Fruit fly (Drosophila melanogaster) whole organism, embryonic: ENCODE measurements around the gene CG7342.
A peak's percentile ranks its signal among the peaks of the same experiment; 100 is the strongest.

Experiments
- Antp ChIP-seq: fragments of 200-800 bp; sonication (Bioruptor generic); optimal IDR thresholded peaks from 3 replicates; lab custom pipeline; 2016; ENCODE audit warnings: missing biosample characterization, missing genetic modification characterization
- Bdp1 ChIP-seq: fragments of 200-800 bp; sonication (Bioruptor generic); optimal IDR thresholded peaks from 3 replicates; lab custom pipeline; 2016; ENCODE audit warnings: missing biosample characterization, missing genetic modification characterization
- CG10209 ChIP-seq: fragments of 200-800 bp; sonication (Bioruptor generic); optimal IDR thresholded peaks from 3 replicates; lab custom pipeline; 2017; ENCODE audit warnings: missing biosample characterization, mild to moderate bottlenecking, missing genetic modification characterization, missing genetic modification reagents
- CG11560 ChIP-seq: fragments of 200-800 bp; sonication (Bioruptor generic); IDR thresholded peaks from 3 replicates; pipeline ENCODE4 v1.3.6; 2022; ENCODE audit warnings: missing biosample characterization, missing genetic modification characterization
- CG11723 ChIP-seq: fragments of 200-800 bp; sonication (Bioruptor generic); optimal IDR thresholded peaks from 2 replicates; lab custom pipeline; 2017; ENCODE audit warnings: missing biosample characterization, mild to moderate bottlenecking, missing genetic modification characterization
- CG12219 ChIP-seq: fragments of 200-800 bp; sonication (Bioruptor generic); optimal IDR thresholded peaks from 3 replicates; lab custom pipeline; 2018; ENCODE audit warnings: missing biosample characterization, mild to moderate bottlenecking, missing genetic modification characterization
- CG14965 ChIP-seq: fragments of 200-800 bp; sonication (Bioruptor generic); optimal IDR thresholded peaks from 2 replicates; lab custom pipeline; 2016; ENCODE audit warnings: missing biosample characterization, missing genetic modification characterization, borderline replicate concordance
- CG15601 ChIP-seq: fragments of 200-800 bp; sonication (Bioruptor generic); optimal IDR thresholded peaks from 3 replicates; lab custom pipeline; 2019; ENCODE audit warnings: missing biosample characterization, mild to moderate bottlenecking, missing genetic modification characterization, moderate library complexity
- CG16863 ChIP-seq: fragments of 200-800 bp; sonication (Bioruptor generic); optimal IDR thresholded peaks from 3 replicates; lab custom pipeline; 2016; ENCODE audit warnings: missing biosample characterization, missing genetic modification characterization
- CG2712 ChIP-seq: fragments of 200-800 bp; optimal IDR thresholded peaks from 3 replicates; lab custom pipeline; 2019; ENCODE audit warnings: missing biosample characterization, mild to moderate bottlenecking, missing genetic modification characterization, moderate library complexity
- CG30431 ChIP-seq: fragments of 200-800 bp; sonication (Bioruptor generic); optimal IDR thresholded peaks from 2 replicates; lab custom pipeline; 2017; ENCODE audit warnings: missing biosample characterization, missing genetic modification characterization
- CG3281 ChIP-seq: fragments of 200-800 bp; sonication (Bioruptor generic); optimal IDR thresholded peaks from 3 replicates; lab custom pipeline; 2017; ENCODE audit warnings: missing biosample characterization, mild to moderate bottlenecking, missing genetic modification characterization
- CG3726 ChIP-seq: fragments of 200-800 bp; sonication (Bioruptor generic); IDR thresholded peaks from 3 replicates; pipeline ENCODE4, ENCODE4 v1.3.6; 2022; ENCODE audit warnings: missing biosample characterization, missing genetic modification characterization
- CG43689 ChIP-seq: fragments of 200-800 bp; sonication (Bioruptor generic); IDR thresholded peaks from 2 replicates; pipeline ENCODE4 v1.3.6; 2022; ENCODE audit warnings: missing biosample characterization, missing genetic modification characterization
- CG5180 ChIP-seq: fragments of 200-800 bp; sonication (Bioruptor generic); optimal IDR thresholded peaks from 3 replicates; lab custom pipeline; 2017; ENCODE audit warnings: missing biosample characterization, missing genetic modification characterization, mild to moderate bottlenecking, moderate library complexity, missing genetic modification reagents
- CG5953 ChIP-seq: fragments of 200-800 bp; sonication (Bioruptor generic); IDR thresholded peaks from 2 replicates; pipeline ENCODE4 v1.3.6; 2022; ENCODE audit warnings: missing biosample characterization, missing genetic modification characterization
- CG6683 ChIP-seq: fragments of 200-800 bp; sonication (Bioruptor generic); optimal IDR thresholded peaks from 2 replicates; lab custom pipeline; 2017; ENCODE audit warnings: missing biosample characterization, mild to moderate bottlenecking, missing genetic modification characterization, missing genetic modification reagents
- CG6765 ChIP-seq: fragments of 200-800 bp; sonication (Bioruptor generic); optimal IDR thresholded peaks from 3 replicates; lab custom pipeline; 2017; ENCODE audit warnings: missing biosample characterization, mild to moderate bottlenecking, missing genetic modification characterization
- CG7745 ChIP-seq: fragments of 200-800 bp; sonication (Bioruptor generic); optimal IDR thresholded peaks from 2 replicates; lab custom pipeline; 2018; ENCODE audit warnings: missing biosample characterization, mild to moderate bottlenecking, missing genetic modification characterization, moderate library complexity
- CG9932 ChIP-seq: fragments of 200-800 bp; sonication (Bioruptor generic); IDR thresholded peaks from 2 replicates; pipeline ENCODE4 v1.3.6; 2022; ENCODE audit warnings: missing biosample characterization, missing genetic modification characterization
- Dbx ChIP-seq: fragments of 200-800 bp; sonication (Bioruptor generic); IDR thresholded peaks from 3 replicates; pipeline ENCODE4 v1.3.6; 2022; ENCODE audit warnings: missing biosample characterization, missing genetic modification characterization
- Doc3 ChIP-seq: fragments of 200-800 bp; sonication (Bioruptor generic); IDR thresholded peaks from 3 replicates; pipeline ENCODE4 v1.3.6; 2022; ENCODE audit warnings: missing biosample characterization, missing genetic modification characterization; ENCODE audit not compliant: partially characterized antibody
- E2f2 ChIP-seq: fragments of 200-800 bp; sonication (Bioruptor generic); IDR thresholded peaks from 2 replicates; pipeline ENCODE4 v1.3.6; 2022; ENCODE audit warnings: missing biosample characterization, missing genetic modification characterization
- ERR ChIP-seq: fragments of 200-800 bp; sonication (Bioruptor generic); optimal IDR thresholded peaks from 2 replicates; lab custom pipeline; 2016; ENCODE audit warnings: missing biosample characterization, missing genetic modification characterization
- Fer2 ChIP-seq: fragments of 200-800 bp; sonication (Bioruptor generic); optimal IDR thresholded peaks from 2 replicates; lab custom pipeline; 2018; ENCODE audit warnings: missing biosample characterization, mild to moderate bottlenecking, missing genetic modification characterization, moderate library complexity
- HmgZ ChIP-seq: fragments of 200-800 bp; sonication (Bioruptor generic); optimal IDR thresholded peaks from 2 replicates; lab custom pipeline; 2018; ENCODE audit warnings: missing biosample characterization, mild to moderate bottlenecking, missing genetic modification characterization
- Hr51 ChIP-seq, 2 experiments: fragments of 200-800 bp; sonication (Bioruptor generic); optimal IDR thresholded peaks; 2 replicates in 1 of 2; 3 replicates in 1 of 2; lab custom pipeline; 2016 to 2018; ENCODE audit warnings: missing biosample characterization in 2 of 2, missing genetic modification characterization in 2 of 2, mild to moderate bottlenecking in 1 of 2, moderate library complexity in 1 of 2
- Lhr ChIP-seq: fragments of 200-800 bp; sonication (Bioruptor generic); optimal IDR thresholded peaks from 3 replicates; lab custom pipeline; 2017; ENCODE audit warnings: mild to moderate bottlenecking, missing biosample characterization, missing genetic modification reagents, missing genetic modification characterization
- Mrtf ChIP-seq: fragments of 200-800 bp; sonication (Bioruptor generic); IDR thresholded peaks from 3 replicates; pipeline ENCODE4 v1.3.6; 2022; ENCODE audit warnings: missing biosample characterization, missing genetic modification characterization
- Optix ChIP-seq: fragments of 200-800 bp; sonication (Bioruptor generic); IDR thresholded peaks from 3 replicates; pipeline ENCODE4 v1.3.6; 2022; ENCODE audit warnings: missing biosample characterization, missing genetic modification characterization
- Pdp1 ChIP-seq, 2 experiments: fragments of 200-800 bp; sonication (Bioruptor generic); optimal IDR thresholded peaks; 3 replicates each; lab custom pipeline; 2016; ENCODE audit warnings: missing biosample characterization in 2 of 2, missing genetic modification characterization in 2 of 2, mild to moderate bottlenecking in 1 of 2, moderate library complexity in 1 of 2
- Rx ChIP-seq: fragments of 200-800 bp; sonication (Bioruptor generic); IDR thresholded peaks from 2 replicates; pipeline ENCODE4 v1.3.6; 2022; ENCODE audit warnings: missing biosample characterization, missing genetic modification characterization
- Trl ChIP-seq, 3 experiments: fragments of >200 bp in 2 of 3; fragments of 200-800 bp in 1 of 3; sonication (Bioruptor generic) in 1 of 3; optimal IDR thresholded peaks; 2 replicates in 1 of 3; 3 replicates in 2 of 3; lab custom pipeline; 2016 to 2017; ENCODE audit warnings: missing biosample characterization in 1 of 3, missing genetic modification characterization in 1 of 3
- dati ChIP-seq: fragments of 200-800 bp; sonication (Bioruptor generic); IDR thresholded peaks from 2 replicates; pipeline ENCODE4 v1.3.6; 2022; ENCODE audit warnings: missing biosample characterization, missing genetic modification characterization
- dm ChIP-seq: fragments of 200-800 bp; sonication (Bioruptor generic); optimal IDR thresholded peaks from 3 replicates; lab custom pipeline; 2016; ENCODE audit warnings: missing biosample characterization, missing genetic modification characterization
- fd102C ChIP-seq: fragments of 200-800 bp; sonication (Bioruptor generic); optimal IDR thresholded peaks from 2 replicates; lab custom pipeline; 2018; ENCODE audit warnings: missing biosample characterization, mild to moderate bottlenecking, missing genetic modification characterization, moderate library complexity
- gfzf ChIP-seq: fragments of 200-800 bp; sonication (Bioruptor generic); optimal IDR thresholded peaks from 2 replicates; lab custom pipeline; 2016; ENCODE audit warnings: missing biosample characterization, mild to moderate bottlenecking, missing genetic modification characterization, moderate library complexity
- jing ChIP-seq: fragments of 200-800 bp; sonication (Bioruptor generic); optimal IDR thresholded peaks from 2 replicates; lab custom pipeline; 2018; ENCODE audit warnings: missing biosample characterization, mild to moderate bottlenecking, missing genetic modification characterization
- kay ChIP-seq: fragments of 200-800 bp; sonication (Bioruptor generic); optimal IDR thresholded peaks from 2 replicates; lab custom pipeline; 2016; ENCODE audit warnings: missing biosample characterization, missing genetic modification characterization
- phol ChIP-seq: fragments of 200-800 bp; sonication (Bioruptor generic); optimal IDR thresholded peaks from 3 replicates; lab custom pipeline; 2018; ENCODE audit warnings: missing biosample characterization, mild to moderate bottlenecking, missing genetic modification characterization, moderate library complexity
- pros ChIP-seq: fragments of 200-800 bp; sonication (Bioruptor generic); optimal IDR thresholded peaks from 3 replicates; lab custom pipeline; 2019; ENCODE audit warnings: missing biosample characterization, mild to moderate bottlenecking, missing genetic modification characterization, moderate library complexity
- sd ChIP-seq: fragments of 200-800 bp; sonication (Bioruptor generic); optimal IDR thresholded peaks from 3 replicates; lab custom pipeline; 2018; ENCODE audit warnings: missing biosample characterization, mild to moderate bottlenecking, missing genetic modification characterization, moderate library complexity
- sens-2 ChIP-seq: fragments of 200-800 bp; sonication (Bioruptor generic); IDR thresholded peaks from 2 replicates; pipeline ENCODE4 v1.3.6; 2022; ENCODE audit warnings: missing biosample characterization, missing genetic modification characterization
- sna ChIP-seq: fragments of 200-800 bp; sonication (Bioruptor generic); IDR thresholded peaks from 2 replicates; pipeline ENCODE4 v1.3.6; 2022; ENCODE audit warnings: missing biosample characterization, missing genetic modification characterization; ENCODE audit not compliant: partially characterized antibody
- sqz ChIP-seq: fragments of 200-800 bp; sonication (Bioruptor generic); optimal IDR thresholded peaks from 3 replicates; lab custom pipeline; 2018; ENCODE audit warnings: missing biosample characterization, mild to moderate bottlenecking, missing genetic modification characterization
- stc ChIP-seq: fragments of 200-800 bp; sonication (Bioruptor generic); IDR thresholded peaks from 2 replicates; pipeline ENCODE4 v1.3.6; 2022; ENCODE audit warnings: missing biosample characterization, missing genetic modification characterization
- toy ChIP-seq: fragments of 200-800 bp; sonication (Bioruptor generic); IDR thresholded peaks from 2 replicates; pipeline ENCODE4 v1.3.6; 2022; ENCODE audit warnings: missing biosample characterization, missing genetic modification characterization
- twi ChIP-seq: fragments of 200-800 bp; optimal IDR thresholded peaks from 2 replicates; lab custom pipeline; 2019; ENCODE audit warnings: missing biosample characterization, mild to moderate bottlenecking, missing genetic modification characterization, moderate library complexity
- yki ChIP-seq: fragments of >200 bp; optimal IDR thresholded peaks from 3 replicates; lab custom pipeline; 2018

Gene CG7342

DNA sequence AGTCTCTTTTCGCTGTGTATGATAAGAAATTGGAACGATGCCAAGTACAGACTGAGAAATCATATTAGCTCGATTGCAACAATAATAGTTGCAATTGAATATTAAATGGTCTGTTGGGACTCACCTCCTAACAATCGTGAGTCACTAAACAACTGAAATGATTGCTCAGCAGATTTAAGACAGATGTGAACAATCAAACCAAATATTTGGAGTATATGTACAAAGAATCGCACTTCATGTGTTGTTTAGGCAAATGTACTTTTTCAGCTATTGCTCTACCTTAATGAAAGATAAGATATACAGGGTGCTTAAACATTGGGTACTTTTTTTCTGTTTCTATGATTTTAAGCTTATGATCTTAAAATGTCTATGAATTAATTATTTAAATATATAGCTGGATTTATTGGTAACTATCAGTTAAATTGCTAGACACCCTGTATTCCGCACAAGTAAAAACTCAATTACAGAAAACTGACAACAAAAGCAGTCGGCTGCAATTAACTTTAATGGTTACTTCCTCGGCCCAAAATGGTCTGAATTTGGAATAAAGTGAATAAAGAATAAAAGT, 38.4 kb downstream of the CG7342 start (continued):
- TF ChIP-seq CG14965 (GFP tag; lab: Kevin White, UChicago), result no peak
- peak; percentile 82 for TF ChIP-seq CG5953 (GFP tag; lab: Robert Waterston, UW)
- TF ChIP-seq CG12219 (GFP tag; lab: Kevin White, UChicago), result peak; percentile 87
- TF ChIP-seq CG7745 (tag; lab: Kevin White, UChicago), result no peak
- no peak for TF ChIP-seq fd102C (GFP tag; lab: Kevin White, UChicago)
- TF ChIP-seq E2f2, result peak; percentile 65; the same call in 1 of the 2 replicates
- TF ChIP-seq ERR (GFP tag; lab: Kevin White, UChicago), result peak; percentile 31
- peak; percentile 65; the same call in 2 of the 3 replicates for TF ChIP-seq Mrtf
- peak; percentile 5 for TF ChIP-seq pros (GFP tag; lab: Kevin White, UChicago)
- TF ChIP-seq Optix, result no peak
- peak; percentile 69 for TF ChIP-seq CG6683 (GFP tag; lab: Kevin White, UChicago)
- peak; percentile 85 for TF ChIP-seq CG6765 (GFP tag; lab: Kevin White, UChicago)
- peak; percentile 76 for TF ChIP-seq Rx (GFP tag; lab: Robert Waterston, UW)
- no peak for TF ChIP-seq sna (GFP tag; lab: Robert Waterston, UW)
- no peak for TF ChIP-seq Doc3
- peak; percentile 84 for TF ChIP-seq CG43689 (GFP tag; lab: Robert Waterston, UW)
- TF ChIP-seq phol, result peak; percentile 87
- no peak for TF ChIP-seq CG16863
- TF ChIP-seq Pdp1 (GFP tag; optimal IDR thresholded peaks at IDR 0.05; lab: Kevin White, UChicago), result peak; percentile 51 to 76
- TF ChIP-seq CG3281 (GFP tag; lab: Kevin White, UChicago), result peak; percentile 91
- TF ChIP-seq CG10209 (GFP tag; lab: Kevin White, UChicago), result peak; percentile 79
- peak; percentile 80; the same call in 1 of the 3 replicates for TF ChIP-seq CG3726 (GFP tag; lab: Robert Waterston, UW)
- peak; percentile 48 for TF ChIP-seq Lhr (GFP tag; lab: Kevin White, UChicago)
- TF ChIP-seq toy (GFP tag; lab: Robert Waterston, UW), result peak; percentile 85
- peak; percentile 86 for TF ChIP-seq CG15601 (tag; lab: Kevin White, UChicago)
- TF ChIP-seq twi (tag; lab: Kevin White, UChicago), result peak; percentile 34
- TF ChIP-seq Trl (optimal IDR thresholded peaks at IDR 0.05; lab: Kevin White, UChicago), result no peak
- TF ChIP-seq Trl (GFP tag; optimal IDR thresholded peaks at IDR 0.05; lab: Kevin White, UChicago), result no peak
- peak; percentile 76 for TF ChIP-seq CG9932 (GFP tag; lab: Robert Waterston, UW)
- TF ChIP-seq kay (GFP tag; lab: Kevin White, UChicago), result peak; percentile 70
- peak; percentile 27 for TF ChIP-seq Bdp1 (GFP tag; lab: Kevin White, UChicago)
- peak; percentile 47 for TF ChIP-seq sd (tag; lab: Kevin White, UChicago)
- TF ChIP-seq stc (GFP tag; lab: Robert Waterston, UW), result peak; percentile 92
- TF ChIP-seq yki (lab: Kevin White, UChicago), result no peak
- TF ChIP-seq CG11560 (tag; lab: Robert Waterston, UW), result peak; percentile 44; the same call in 1 of the 3 replicates
- peak; percentile 89 for TF ChIP-seq sens-2 (GFP tag; lab: Robert Waterston, UW)
- peak; percentile 83 for TF ChIP-seq sqz (GFP tag; lab: Kevin White, UChicago)
- TF ChIP-seq jing (GFP tag; lab: Kevin White, UChicago), result peak; percentile 45
- peak; percentile 30 for TF ChIP-seq Antp
- peak; percentile 89 for TF ChIP-seq Fer2 (tag; lab: Kevin White, UChicago)
- TF ChIP-seq Dbx (GFP tag; lab: Robert Waterston, UW), result peak; percentile 86
- peak; percentile 87 for TF ChIP-seq HmgZ (tag; lab: Kevin White, UChicago)
- no peak for TF ChIP-seq CG30431 (GFP tag; lab: Kevin White, UChicago)
- TF ChIP-seq CG5180 (GFP tag; lab: Kevin White, UChicago), result peak; percentile 73
- no peak for TF ChIP-seq dm
- no peak for TF ChIP-seq gfzf (GFP tag; lab: Kevin White, UChicago)
- TF ChIP-seq Hr51 (GFP tag; optimal IDR thresholded peaks at IDR 0.05; lab: Kevin White, UChicago), result peak; percentile 35 to 94
- peak; percentile 80 for TF ChIP-seq dati (GFP tag; lab: Robert Waterston, UW)
- TF ChIP-seq CG11723 (GFP tag; lab: Kevin White, UChicago), result peak; percentile 60
- peak; percentile 89 for TF ChIP-seq CG2712 (tag; lab: Kevin White, UChicago)
